Worm (Caenorhabditis elegans): ENCODE results near the gene sfxn-1.4.

Gene sfxn-1.4

ce11 chrII:11634057-11634676 lies 46.9 kb downstream of the sfxn-1.4 start (continued):
- TF ChIP-seq F16B12.6 (tag; optimal IDR thresholded peaks at IDR 0.05) (peak; percentile 9), isw-1 (GFP tag; IDR thresholded peaks at IDR 0.05) (peak; percentile 75), lin-14 (GFP tag; optimal IDR thresholded peaks at IDR 0.05) (peak; percentile 98), snpc-4 (tag; optimal IDR thresholded peaks at IDR 0.05) (peak; percentile 50), sup-37 (GFP tag; optimal IDR thresholded peaks at IDR 0.05) (no peak), ceh-90 (tag; optimal IDR thresholded peaks at IDR 0.05) (no peak), efl-1 (optimal IDR thresholded peaks at IDR 0.05) (peak; percentile 77 to 92), efl-1 (GFP tag; optimal IDR thresholded peaks at IDR 0.05 in 1 of 2) (peak; percentile 52 to 92), pag-3 (tag; optimal IDR thresholded peaks at IDR 0.05; ENCODE audit: borderline replicate concordance, insufficient read depth) (no peak), dpl-1 (GFP tag; optimal IDR thresholded peaks at IDR 0.05) (peak; percentile 44 to 58 (median 51)), nhr-20 (tag; optimal IDR thresholded peaks at IDR 0.05) (peak; percentile 92), pqm-1 (tag; optimal IDR thresholded peaks at IDR 0.05) (no peak), mef-2 (tag; optimal IDR thresholded peaks at IDR 0.05) (peak; percentile 83), elt-3 (tag; optimal IDR thresholded peaks at IDR 0.05) (peak in 4 of 6 experiments; percentile 9 to 60 (median 28)), skn-1 (tag; optimal IDR thresholded peaks at IDR 0.05) (peak; percentile 39), nhr-71 (tag; optimal IDR thresholded peaks at IDR 0.05) (peak; percentile 95), sptf-1 (tag; optimal IDR thresholded peaks at IDR 0.05) (no peak), fkh-8 (tag; optimal IDR thresholded peaks at IDR 0.05) (peak; percentile 96), lsy-2 (tag; optimal IDR thresholded peaks at IDR 0.05) (peak; percentile 71 to 86), ceh-63 (GFP tag; optimal IDR thresholded peaks at IDR 0.05) (no peak), blmp-1 (tag; optimal IDR thresholded peaks at IDR 0.05) (peak; percentile 67), nhr-12 (tag; optimal IDR thresholded peaks at IDR 0.05) (no peak), mdl-1 (tag; optimal IDR thresholded peaks at IDR 0.05) (peak in 1 of 2 experiments; percentile 97), zag-1 (tag; optimal IDR thresholded peaks at IDR 0.05) (peak; percentile 26), C16A3.4 (tag; optimal IDR thresholded peaks at IDR 0.05) (peak; percentile 68), aly-2 (tag; optimal IDR thresholded peaks at IDR 0.05) (no peak), rnt-1 (tag; optimal IDR thresholded peaks at IDR 0.05) (peak; percentile 73), pax-3 (tag; optimal IDR thresholded peaks at IDR 0.05) (peak; percentile 68), ceh-82 (tag; optimal IDR thresholded peaks at IDR 0.05) (peak; percentile 67 to 85 (median 73)), nhr-76 (tag; optimal IDR thresholded peaks at IDR 0.05) (no peak), dsc-1 (tag; optimal IDR thresholded peaks at IDR 0.05) (peak; percentile 66), lin-15B (tag; optimal IDR thresholded peaks at IDR 0.05) (no peak), fkh-10 (GFP tag; optimal IDR thresholded peaks at IDR 0.05) (peak; percentile 64), ama-1 (optimal IDR thresholded peaks at IDR 0.05) (no peak), ztf-11 (tag; optimal IDR thresholded peaks at IDR 0.05) (peak in 1 of 2 experiments; percentile 58), aha-1 (tag; optimal IDR thresholded peaks at IDR 0.05) (no peak), egl-27 (tag; optimal IDR thresholded peaks at IDR 0.05) (peak; percentile 23 to 95), nhr-85 (tag) (peak; percentile 95), Y116A8C.19 (tag; optimal IDR thresholded peaks at IDR 0.05; ENCODE audit: borderline replicate concordance) (no peak), mab-9 (GFP tag; IDR thresholded peaks at IDR 0.05) (peak; percentile 60; the same call in 1 of the 2 replicates)

ce11 chrII:11633509-11633908 lies 47.5 kb downstream of the sfxn-1.4 start, which contains the start of gene din-1:
Gene din-1, minus strand, starts transcription at chrII:11633609.
- TF ChIP-seq nhr-28 (tag; optimal IDR thresholded peaks at IDR 0.05) (no peak), ztf-11 (tag; optimal IDR thresholded peaks at IDR 0.05) (no peak), efl-3 (GFP tag; optimal IDR thresholded peaks at IDR 0.05) (no peak), ama-1 (optimal IDR thresholded peaks at IDR 0.05) (no peak), Y116A8C.19 (tag; optimal IDR thresholded peaks at IDR 0.05; ENCODE audit: borderline replicate concordance) (no peak), C34B4.2 (tag; optimal IDR thresholded peaks at IDR 0.05) (no peak), vab-15 (tag; optimal IDR thresholded peaks at IDR 0.05) (no peak), ceh-82 (tag; optimal IDR thresholded peaks at IDR 0.05) (no peak), lin-35 (GFP tag; optimal IDR thresholded peaks at IDR 0.05) (no peak), snpc-4 (tag; optimal IDR thresholded peaks at IDR 0.05) (no peak), efl-1 (optimal IDR thresholded peaks at IDR 0.05) (no peak), efl-1 (GFP tag; optimal IDR thresholded peaks at IDR 0.05 in 1 of 2) (no peak), F16B12.6 (tag; optimal IDR thresholded peaks at IDR 0.05) (no peak), rnt-1 (tag; optimal IDR thresholded peaks at IDR 0.05) (no peak)

Data from whole organism, L1 larva.